Worm (Caenorhabditis elegans): Measurements from ENCODE around the gene ttr-51.

ce11 chrIV:13300591-13300990 is 48.5 kb upstream of the ttr-51 start, which contains the start of gene csn-6:
- TF ChIP-seq unc-42 (tag; optimal IDR thresholded peaks at IDR 0.05) (no peak), lin-11 (tag; optimal IDR thresholded peaks at IDR 0.05) (no peak), ceh-45 (GFP tag; IDR thresholded peaks at IDR 0.05) (no peak), nfya-1 (tag; optimal IDR thresholded peaks at IDR 0.05) (no peak)
